Worm (Caenorhabditis elegans): ENCODE measurements around the gene F16G10.6.

DNA sequence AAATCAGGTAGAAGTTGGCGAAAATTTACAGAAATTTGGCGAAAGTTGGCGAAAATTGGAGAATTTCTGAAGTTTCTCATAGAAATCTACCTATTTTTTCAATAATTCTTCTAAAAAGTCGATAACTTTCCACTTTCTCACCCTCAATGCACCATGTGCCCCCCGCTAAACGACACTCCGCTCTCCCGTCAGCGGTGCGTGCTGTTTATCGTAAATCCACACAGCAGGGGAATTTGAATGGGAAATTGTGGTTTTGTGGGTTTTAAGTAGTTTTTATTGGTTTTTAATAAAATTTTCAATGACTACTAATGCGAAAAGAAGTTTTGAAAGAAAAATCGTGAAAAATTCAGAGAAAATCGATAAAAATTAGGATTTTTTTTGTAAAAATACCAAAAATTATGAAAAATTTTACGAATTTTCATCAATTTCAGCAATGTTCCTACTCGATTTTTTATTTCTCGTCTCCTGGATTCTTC lies 35.6 kb downstream of the F16G10.6 start, which contains the start of gene F43C11.6:
- TF ChIP-seq ama-1 (optimal IDR thresholded peaks at IDR 0.05): no peak
- no peak for TF ChIP-seq ama-1 (GFP tag; optimal IDR thresholded peaks at IDR 0.05)
- no peak for TF ChIP-seq repo-1 (tag; optimal IDR thresholded peaks at IDR 0.05)
- no peak for TF ChIP-seq T26A5.8 (tag; optimal IDR thresholded peaks at IDR 0.05)
- TF ChIP-seq zim-3 (tag; optimal IDR thresholded peaks at IDR 0.05): no peak
- TF ChIP-seq unc-62 (GFP tag; optimal IDR thresholded peaks at IDR 0.05): no peak
- no peak for TF ChIP-seq F39B2.1 (GFP tag; IDR thresholded peaks at IDR 0.05)
- TF ChIP-seq xnd-1 (tag; optimal IDR thresholded peaks at IDR 0.05): no peak
- TF ChIP-seq rec-8 (tag; optimal IDR thresholded peaks at IDR 0.05): no peak
- no peak for TF ChIP-seq B0035.1 (tag; optimal IDR thresholded peaks at IDR 0.05)
